Fruit fly (Drosophila melanogaster) whole organism, wandering third instar larva: ENCODE measurements around the gene side-III.

Source experiments
- Hr78 ChIP-seq: fragments of >200 bp; optimal IDR thresholded peaks from 2 replicates; lab custom pipeline; 2017; ENCODE audit warnings: missing biosample characterization, missing genetic modification characterization
- br ChIP-seq: fragments of 200-800 bp; sonication (Bioruptor generic); optimal IDR thresholded peaks from 2 replicates; lab custom pipeline; 2016; ENCODE audit warnings: missing biosample characterization, missing genetic modification characterization
- brk ChIP-seq: fragments of 200-800 bp; sonication (Bioruptor generic); optimal IDR thresholded peaks from 2 replicates; lab custom pipeline; 2016; ENCODE audit warnings: missing biosample characterization, mild to moderate bottlenecking, missing genetic modification characterization
- ey ChIP-seq: fragments of 200-800 bp; sonication (Bioruptor generic); optimal IDR thresholded peaks from 2 replicates; lab custom pipeline; 2016; ENCODE audit warnings: missing biosample characterization, missing genetic modification characterization
- h ChIP-seq: fragments of 200-800 bp; sonication (Bioruptor generic); optimal IDR thresholded peaks from 3 replicates; lab custom pipeline; 2016; ENCODE audit warnings: missing biosample characterization, mild to moderate bottlenecking, missing genetic modification characterization
- pan ChIP-seq: fragments of >200 bp; optimal IDR thresholded peaks from 2 replicates; lab custom pipeline; 2017
- usp ChIP-seq: fragments of >200 bp; optimal IDR thresholded peaks from 2 replicates; lab custom pipeline; 2017; ENCODE audit warnings: missing biosample characterization, missing genetic modification characterization

- TF ChIP-seq h (GFP tag; lab: Kevin White, UChicago) (no peak), usp (GFP tag; lab: Kevin White, UChicago) (no peak), brk (GFP tag; lab: Kevin White, UChicago) (no peak), Hr78 (no peak), pan (no peak), br (GFP tag; lab: Kevin White, UChicago) (no peak), ey (GFP tag; lab: Kevin White, UChicago) (peak; percentile 25)
Observed at dm6 chr3R:5998235-5998666, 38.9 kb upstream of the side-III start.
